Fruit fly (Drosophila melanogaster): ENCODE data around the gene CG45080.

The CG45080 gene

DNA sequence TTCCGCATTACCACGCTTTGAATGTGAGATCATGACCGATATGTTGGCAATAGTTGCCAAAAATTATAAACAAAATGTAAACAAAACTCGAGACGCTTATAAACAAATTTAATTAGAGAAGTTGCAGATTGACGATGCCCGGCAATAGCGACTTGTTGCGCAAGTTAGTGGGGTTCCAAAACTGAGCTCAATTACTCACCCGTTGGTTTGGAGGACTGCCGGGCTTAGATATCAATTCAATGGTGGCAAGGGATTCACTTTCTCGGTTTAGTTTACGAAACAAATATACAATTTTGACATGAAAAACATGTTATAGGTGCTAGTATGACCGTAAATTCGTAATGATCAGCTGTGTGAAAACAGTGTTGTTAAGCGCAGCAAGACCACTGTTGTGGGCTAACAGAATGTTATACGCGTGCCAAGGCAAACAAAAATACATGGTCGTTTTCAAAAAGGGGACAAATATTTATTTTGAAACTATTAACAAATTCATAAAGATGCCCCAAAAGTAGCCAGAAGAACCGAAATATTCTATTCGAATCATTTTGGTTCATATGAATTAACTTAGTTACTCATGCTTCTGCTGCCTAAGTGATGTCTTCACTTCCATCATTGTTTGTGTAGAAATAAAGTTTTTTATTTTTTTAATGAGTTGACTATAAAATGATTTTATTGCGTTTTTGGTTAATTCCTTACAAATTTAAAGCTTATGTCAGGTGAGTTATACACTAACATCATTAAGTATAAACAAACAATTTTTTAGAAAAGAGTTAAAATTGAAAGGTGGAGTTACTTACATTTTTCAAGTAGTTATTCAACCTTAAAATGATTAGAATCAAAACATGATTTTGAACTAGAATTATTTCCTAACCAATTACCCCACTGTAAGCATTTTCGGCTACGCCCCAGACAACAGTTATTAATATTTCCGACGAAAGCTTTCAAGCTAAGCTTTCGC is 47.8 kb upstream of the CG45080 start, which contains the start of gene Elp6 (continued):
- TF ChIP-seq sug (tag; optimal IDR thresholded peaks at IDR 0.05): peak; percentile 41
- peak; percentile 30 for TF ChIP-seq CG3163 (GFP tag; optimal IDR thresholded peaks at IDR 0.05)
- no peak for TF ChIP-seq Opbp (GFP tag; IDR thresholded peaks at IDR 0.05; ENCODE audit: partially characterized antibody)
- peak; percentile 60 for TF ChIP-seq CG17328 (GFP tag; IDR thresholded peaks at IDR 0.05)
- peak; percentile 35 for TF ChIP-seq CG7786 (GFP tag; optimal IDR thresholded peaks at IDR 0.05)
- TF ChIP-seq Bteb2 (GFP tag; optimal IDR thresholded peaks at IDR 0.05): peak; percentile 62
- no peak for TF ChIP-seq z (GFP tag; IDR thresholded peaks at IDR 0.05)
- TF ChIP-seq MESR4 (GFP tag; optimal IDR thresholded peaks at IDR 0.05): peak; percentile 23
- TF ChIP-seq gfzf (GFP tag; optimal IDR thresholded peaks at IDR 0.05): peak; percentile 34
- peak; percentile 77 for TF ChIP-seq Med (GFP tag)
- TF ChIP-seq CG7839 (tag; optimal IDR thresholded peaks at IDR 0.05): peak; percentile 73
- peak; percentile 34 for TF ChIP-seq CG12769 (tag; optimal IDR thresholded peaks at IDR 0.05)
- peak; percentile 87 for TF ChIP-seq Meics (GFP tag; optimal IDR thresholded peaks at IDR 0.05)
- peak; percentile 10 for TF ChIP-seq CG18011 (GFP tag; optimal IDR thresholded peaks at IDR 0.05)
- TF ChIP-seq CG31365 (tag; optimal IDR thresholded peaks at IDR 0.05): no peak
- TF ChIP-seq CG6272 (GFP tag; IDR thresholded peaks at IDR 0.05): peak; percentile 33
- no peak for TF ChIP-seq chm (GFP tag; IDR thresholded peaks at IDR 0.05)
- no peak for TF ChIP-seq CG15479 (GFP tag; optimal IDR thresholded peaks at IDR 0.05)
- TF ChIP-seq CG6813 (GFP tag; optimal IDR thresholded peaks at IDR 0.05): peak; percentile 14
- TF ChIP-seq CG18764 (GFP tag; optimal IDR thresholded peaks at IDR 0.05): peak; percentile 47
- TF ChIP-seq CG9727 (GFP tag; optimal IDR thresholded peaks at IDR 0.05): peak; percentile 83
- peak; percentile 68 for TF ChIP-seq scrt (GFP tag; optimal IDR thresholded peaks at IDR 0.05)
- TF ChIP-seq CG15011 (GFP tag; optimal IDR thresholded peaks at IDR 0.05): peak; percentile 64
- peak; percentile 35 for TF ChIP-seq crc (GFP tag; optimal IDR thresholded peaks at IDR 0.05)
- TF ChIP-seq CG10654 (GFP tag; optimal IDR thresholded peaks at IDR 0.05): peak; percentile 38
- 0 out of 2 replicates have a peak, but pooled peaks have one; percentile 9 for TF ChIP-seq dimm (GFP tag; IDR thresholded peaks at IDR 0.05)
- peak; percentile 37 for TF ChIP-seq Usf (GFP tag; optimal IDR thresholded peaks at IDR 0.05)
- TF ChIP-seq fd64A (GFP tag; optimal IDR thresholded peaks at IDR 0.05): no peak
- peak; percentile 48 for TF ChIP-seq ewg (GFP tag; optimal IDR thresholded peaks at IDR 0.05)
- no peak for TF ChIP-seq CG8478 (optimal IDR thresholded peaks at IDR 0.05)
- TF ChIP-seq vfl (GFP tag; optimal IDR thresholded peaks at IDR 0.05): no peak
- TF ChIP-seq Mrtf (GFP tag; IDR thresholded peaks at IDR 0.05): peak; percentile 70; the same call in 2 of the 3 replicates
- TF ChIP-seq CG6175 (GFP tag; IDR thresholded peaks at IDR 0.05): no peak
- TF ChIP-seq tll (GFP tag; optimal IDR thresholded peaks at IDR 0.05): no peak
- peak; percentile 72 for TF ChIP-seq lab (GFP tag; optimal IDR thresholded peaks at IDR 0.05)
- no peak for TF ChIP-seq CG15601 (tag; optimal IDR thresholded peaks at IDR 0.05)
- TF ChIP-seq CG13775 (GFP tag; optimal IDR thresholded peaks at IDR 0.05): peak; percentile 71
- no peak for TF ChIP-seq crol (GFP tag; IDR thresholded peaks at IDR 0.05)
- no peak for TF ChIP-seq CG14965 (GFP tag; optimal IDR thresholded peaks at IDR 0.05; ENCODE audit: borderline replicate concordance)
- peak; percentile 73 for TF ChIP-seq bcd (GFP tag; optimal IDR thresholded peaks at IDR 0.05)
- no peak for TF ChIP-seq br (optimal IDR thresholded peaks at IDR 0.05)
- TF ChIP-seq CG34376 (GFP tag; optimal IDR thresholded peaks at IDR 0.05): peak; percentile 5
- peak; percentile 39 for TF ChIP-seq jing (GFP tag; optimal IDR thresholded peaks at IDR 0.05)
- no peak for TF ChIP-seq otp (GFP tag; IDR thresholded peaks at IDR 0.05)
- no peak for TF ChIP-seq cas (GFP tag; IDR thresholded peaks at IDR 0.05)
- TF ChIP-seq gem (tag; optimal IDR thresholded peaks at IDR 0.05): peak; percentile 81
- TF ChIP-seq HLH54F (GFP tag; optimal IDR thresholded peaks at IDR 0.05): peak; percentile 76
- peak; percentile 33 for TF ChIP-seq exex (tag; optimal IDR thresholded peaks at IDR 0.05)
